Worm (Caenorhabditis elegans): Measurements from ENCODE around the gene R02D3.8.

DNA sequence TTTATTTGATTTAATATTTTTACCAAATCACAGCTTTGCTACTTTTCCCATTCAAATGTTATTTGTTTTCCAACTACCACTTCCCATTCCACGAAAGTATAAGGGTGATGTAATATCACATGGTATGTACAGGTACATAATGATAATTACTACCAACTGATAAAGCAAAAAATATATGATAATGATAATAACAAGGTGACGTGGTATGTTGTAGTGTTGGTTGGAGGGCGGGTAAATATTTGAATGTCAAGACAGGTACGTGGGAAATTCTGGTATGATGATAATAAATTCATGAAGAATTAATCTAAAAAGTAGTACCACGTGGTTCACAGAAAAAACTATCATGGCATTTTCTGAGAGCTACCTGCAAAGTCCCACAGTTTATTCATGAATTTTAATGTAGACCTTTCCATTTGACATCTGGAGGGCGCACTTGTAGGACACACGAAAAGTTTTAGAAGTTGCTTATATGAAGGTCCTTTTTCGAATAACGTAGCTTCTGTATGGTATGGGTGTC lies 34.9 kb upstream of the R02D3.8 start:
- TF ChIP-seq nhr-237 (tag; optimal IDR thresholded peaks at IDR 0.05) (no peak), unc-62 (GFP tag; optimal IDR thresholded peaks at IDR 0.05) (no peak), ceh-9 (tag; optimal IDR thresholded peaks at IDR 0.05) (no peak), nhr-25 (tag; optimal IDR thresholded peaks at IDR 0.05) (no peak), elt-2 (tag; optimal IDR thresholded peaks at IDR 0.05) (peak; percentile 96), ztf-11 (tag; optimal IDR thresholded peaks at IDR 0.05) (no peak), ama-1 (optimal IDR thresholded peaks at IDR 0.05) (peak; percentile 44), elt-1 (tag; optimal IDR thresholded peaks at IDR 0.05) (no peak), lin-39 (tag; optimal IDR thresholded peaks at IDR 0.05) (no peak), pqm-1 (tag; optimal IDR thresholded peaks at IDR 0.05) (peak; percentile 99), mdl-1 (tag; optimal IDR thresholded peaks at IDR 0.05) (no peak), snpc-4 (tag; optimal IDR thresholded peaks at IDR 0.05) (no peak), nhr-76 (tag; optimal IDR thresholded peaks at IDR 0.05) (no peak)

Measured in whole organism, L3 larva.